Worm (Caenorhabditis elegans) whole organism, L4 larva: ENCODE data around the gene svop-1.

Source experiments
- F37D6.2 ChIP-seq: sonication (generic microtip); optimal IDR thresholded peaks from 2 replicates; lab custom pipeline; 2016; ENCODE audit warnings: mild to moderate bottlenecking, missing genetic modification characterization, missing compliant biosample characterization
- F49E8.2 ChIP-seq: sonication (generic microtip); optimal IDR thresholded peaks from 2 replicates; lab custom pipeline; 2016; ENCODE audit warnings: missing compliant biosample characterization, mild to moderate bottlenecking, missing genetic modification characterization, borderline replicate concordance
- Y105C5A.15 ChIP-seq: fragments of 200-800 bp; sonication (Bioruptor generic); IDR thresholded peaks from 2 replicates; pipeline ENCODE4 v1.3.6; 2022; ENCODE audit warnings: missing genetic modification characterization, missing compliant biosample characterization
- Y48G9A.11 ChIP-seq: fragments of 200-800 bp; sonication (Bioruptor generic); IDR thresholded peaks from 2 replicates; pipeline ENCODE4 v1.3.6; 2022; ENCODE audit warnings: missing genetic modification reagents, missing genetic modification characterization, missing compliant biosample characterization
- ZK337.2 ChIP-seq: fragments of 200-800 bp; sonication (Bioruptor generic); IDR thresholded peaks from 2 replicates; pipeline ENCODE4 v1.3.6; 2022; ENCODE audit warnings: missing genetic modification reagents, missing genetic modification characterization, missing compliant biosample characterization
- aha-1 ChIP-seq: fragments of 150-350 bp; peaks from one replicate; lab custom pipeline; 2014; ENCODE audit warnings: missing biosample characterization, missing genetic modification characterization
- ama-1 ChIP-seq: fragments of 150-350 bp; optimal IDR thresholded peaks from 2 replicates; lab custom pipeline; 2014; ENCODE audit warnings: inconsistent platforms, mixed read lengths
- arid-1 ChIP-seq: fragments of 200-800 bp; sonication (Bioruptor generic); conservative IDR thresholded peaks from 2 replicates; pipeline ENCODE4 v1.3.6; 2022; ENCODE audit warnings: missing genetic modification reagents, missing genetic modification characterization, missing compliant biosample characterization
- daf-16 ChIP-seq, 3 experiments: sonication (generic microtip); optimal IDR thresholded peaks; 2 replicates each; lab custom pipeline; 2016 to 2017; ENCODE audit warnings: missing genetic modification characterization in 3 of 3, missing genetic modification reagents in 3 of 3, mild to moderate bottlenecking in 2 of 3, missing compliant biosample characterization in 2 of 3, missing biosample characterization in 1 of 3, moderate library complexity in 1 of 3
- daf-19 ChIP-seq: fragments of 200-800 bp; sonication (Bioruptor generic); conservative IDR thresholded peaks from 2 replicates; pipeline ENCODE4 v1.3.6; 2022; ENCODE audit warnings: missing genetic modification characterization, missing compliant biosample characterization
- daf-8 ChIP-seq: fragments of 200-800 bp; sonication (Bioruptor generic); IDR thresholded peaks from 2 replicates; pipeline ENCODE4 v1.3.6; 2022; ENCODE audit warnings: missing genetic modification characterization, missing compliant biosample characterization
- dmd-6 ChIP-seq: fragments of 200-800 bp; sonication (Bioruptor generic); IDR thresholded peaks from 2 replicates; pipeline ENCODE4 v1.3.6; 2022; ENCODE audit warnings: missing genetic modification reagents, missing genetic modification characterization, missing compliant biosample characterization
- dmd-8 ChIP-seq: fragments of 200-800 bp; sonication (Bioruptor generic); IDR thresholded peaks from 2 replicates; pipeline ENCODE4 v1.3.6; 2022; ENCODE audit warnings: missing genetic modification characterization, missing compliant biosample characterization
- dpl-1 ChIP-seq: fragments of 150-350 bp; optimal IDR thresholded peaks from 2 replicates; lab custom pipeline; 2014; ENCODE audit warnings: missing biosample characterization, missing genetic modification reagents, missing genetic modification characterization
- dve-1 ChIP-seq: sonication (generic microtip); optimal IDR thresholded peaks from 2 replicates; lab custom pipeline; 2017; ENCODE audit warnings: antibody characterized with exemption, mild to moderate bottlenecking, missing genetic modification characterization, missing compliant biosample characterization; ENCODE audit not compliant: insufficient read depth
- hif-1 ChIP-seq, 2 experiments: sonication (generic microtip); optimal IDR thresholded peaks; 2 replicates each; lab custom pipeline; 2016 to 2017; ENCODE audit warnings: missing compliant biosample characterization in 2 of 2, missing genetic modification characterization in 2 of 2, missing genetic modification reagents in 2 of 2, missing genotype in 2 of 2, mild to moderate bottlenecking in 1 of 2
- hlh-11 ChIP-seq: fragments of 200-800 bp; sonication (Bioruptor generic); optimal IDR thresholded peaks from 2 replicates; lab custom pipeline; 2018; ENCODE audit warnings: mild to moderate bottlenecking, missing genetic modification characterization, missing compliant biosample characterization
- hmg-1.1 ChIP-seq: fragments of 200-800 bp; sonication (Bioruptor generic); IDR thresholded peaks from 2 replicates; pipeline ENCODE4 v1.3.6; 2022; ENCODE audit warnings: missing genetic modification reagents, missing genetic modification characterization, missing compliant biosample characterization
- lim-7 ChIP-seq: fragments of 200-800 bp; sonication (Bioruptor generic); IDR thresholded peaks from 2 replicates; pipeline ENCODE4 v1.3.6; 2022; ENCODE audit warnings: missing genetic modification characterization, missing compliant biosample characterization
- lin-13 ChIP-seq: fragments of 150-350 bp; optimal IDR thresholded peaks from 2 replicates; lab custom pipeline; 2014; ENCODE audit warnings: missing biosample characterization, missing genetic modification reagents, missing genetic modification characterization
- lin-38 ChIP-seq: fragments of 200-800 bp; sonication (Bioruptor generic); IDR thresholded peaks from 2 replicates; pipeline ENCODE4 v1.3.6; 2022; ENCODE audit warnings: missing genetic modification reagents, missing genetic modification characterization, missing compliant biosample characterization
- lin-39 ChIP-seq: fragments of 150-350 bp; optimal IDR thresholded peaks from 2 replicates; lab custom pipeline; 2014; ENCODE audit warnings: missing biosample characterization, missing genetic modification reagents, missing genetic modification characterization
- lir-3 ChIP-seq: sonication (generic microtip); optimal IDR thresholded peaks from 2 replicates; lab custom pipeline; 2016; ENCODE audit warnings: mild to moderate bottlenecking, missing genetic modification characterization, missing compliant biosample characterization
- madf-5 ChIP-seq, 2 experiments: fragments of 200-800 bp; sonication (Bioruptor generic); IDR thresholded peaks; 2 replicates each; pipeline ENCODE4 v1.3.6; 2022; ENCODE audit warnings: missing compliant biosample characterization in 2 of 2, missing genetic modification characterization in 2 of 2
- mes-2 ChIP-seq: sonication (generic microtip); optimal IDR thresholded peaks from 2 replicates; lab custom pipeline; 2016; ENCODE audit warnings: missing genotype, mild to moderate bottlenecking, missing genetic modification characterization, missing compliant biosample characterization; ENCODE audit not compliant: poor library complexity, severe bottlenecking
- mxl-3 ChIP-seq: fragments of 200-800 bp; sonication (Bioruptor generic); optimal IDR thresholded peaks from 2 replicates; lab custom pipeline; 2018; ENCODE audit warnings: mild to moderate bottlenecking, missing genetic modification characterization, missing compliant biosample characterization
- nhr-28 ChIP-seq: fragments of 150-350 bp; optimal IDR thresholded peaks from 2 replicates; lab custom pipeline; 2014; ENCODE audit warnings: missing biosample characterization, missing genetic modification characterization
- nhr-48 ChIP-seq: sonication (generic microtip); optimal IDR thresholded peaks from 2 replicates; lab custom pipeline; 2016; ENCODE audit warnings: mild to moderate bottlenecking, missing genetic modification characterization, missing compliant biosample characterization
- saeg-2 ChIP-seq: fragments of 200-800 bp; sonication (Bioruptor generic); IDR thresholded peaks from 2 replicates; pipeline ENCODE4 v1.3.6; 2022; ENCODE audit warnings: missing genetic modification reagents, missing genetic modification characterization, missing compliant biosample characterization
- snpc-1.2 ChIP-seq: fragments of 200-800 bp; sonication (Bioruptor generic); IDR thresholded peaks from 2 replicates; pipeline ENCODE4 v1.3.6; 2022; ENCODE audit warnings: missing genetic modification reagents, missing genetic modification characterization, missing compliant biosample characterization
- snpc-4 ChIP-seq: fragments of 150-350 bp; optimal IDR thresholded peaks from 2 replicates; lab custom pipeline; 2014; ENCODE audit warnings: missing biosample characterization, missing genetic modification characterization
- tag-97 ChIP-seq: fragments of 200-800 bp; sonication (Bioruptor generic); IDR thresholded peaks from 2 replicates; pipeline ENCODE4 v1.3.6; 2022; ENCODE audit warnings: missing genetic modification characterization, missing compliant biosample characterization
- tra-1 ChIP-seq: fragments of 200-800 bp; sonication (Bioruptor generic); IDR thresholded peaks from 2 replicates; pipeline ENCODE4 v1.3.6; 2022; ENCODE audit warnings: missing genetic modification reagents, missing genetic modification characterization, missing compliant biosample characterization
- unc-130 ChIP-seq: sonication (generic microtip); optimal IDR thresholded peaks from 2 replicates; lab custom pipeline; 2016; ENCODE audit warnings: missing genetic modification reagents, missing genetic modification characterization, missing compliant biosample characterization
- unc-62 ChIP-seq, 3 experiments: fragments of 150-350 bp in 1 of 3; sonication (generic microtip); optimal IDR thresholded peaks in 2 of 3; peaks in 1 of 3; 1 replicate in 1 of 3; 2 replicates in 2 of 3; lab custom pipeline; 2014 to 2017; ENCODE audit warnings: missing biosample characterization in 3 of 3, missing genetic modification characterization in 3 of 3, missing genetic modification reagents in 3 of 3, missing genotype in 1 of 3
- vab-7 ChIP-seq: fragments of 200-800 bp; sonication (Bioruptor generic); IDR thresholded peaks from 2 replicates; pipeline ENCODE4 v1.3.6; 2022; ENCODE audit warnings: missing genetic modification reagents, missing genetic modification characterization, missing compliant biosample characterization
- zip-2 ChIP-seq: fragments of 150-350 bp; optimal IDR thresholded peaks from 2 replicates; lab custom pipeline; 2014; ENCODE audit warnings: missing biosample characterization, missing genetic modification characterization
- ztf-7 ChIP-seq: fragments of 150-350 bp; optimal IDR thresholded peaks from 2 replicates; lab custom pipeline; 2014; ENCODE audit warnings: missing biosample characterization, missing genetic modification characterization

svop-1 gene

ce11 chrIII:8865294-8865766 lies 20.0 kb downstream of the svop-1 start (continued):
- TF ChIP-seq daf-19 (GFP tag; lab: Robert Waterston, UW) (no peak), lir-3 (tag; lab: Kevin White, UChicago) (peak; percentile 26), dmd-8 (GFP tag; lab: Robert Waterston, UW) (peak; percentile 75; the same call in 1 of the 2 replicates), nhr-28 (peak; percentile 81)

DNA sequence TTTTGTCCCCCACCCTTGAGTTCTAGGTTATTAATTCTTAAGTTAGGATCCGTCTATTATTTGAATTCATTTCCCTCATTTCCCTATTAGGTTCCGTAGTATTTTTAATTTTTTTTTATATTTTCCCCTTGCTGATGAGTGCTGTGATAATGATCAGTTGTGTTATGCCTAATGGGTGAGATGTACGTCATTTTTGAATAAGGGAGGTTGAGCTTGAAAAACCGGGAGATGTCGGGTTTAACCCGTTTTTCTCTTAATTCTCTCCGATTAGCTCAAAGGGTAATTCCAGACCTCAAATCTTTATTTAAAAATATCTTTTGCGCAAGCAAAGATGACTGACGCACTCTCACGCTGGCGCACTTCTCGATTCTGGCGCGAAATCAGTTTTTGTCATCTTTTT lies 24.5 kb downstream of the svop-1 start:
- TF ChIP-seq arid-1: peak; percentile 56
- 0 out of 2 replicates have a peak, but pooled peaks have one; percentile 26 for TF ChIP-seq snpc-1.2 (GFP tag; lab: Robert Waterston, UW)
- TF ChIP-seq Y105C5A.15 (GFP tag; lab: Robert Waterston, UW): peak; percentile 53; the same call in 1 of the 2 replicates
- TF ChIP-seq lim-7 (GFP tag; lab: Robert Waterston, UW): 0 out of 2 replicates have a peak, but pooled peaks have one; percentile 22
- peak; percentile 59 for TF ChIP-seq lin-38 (GFP tag; lab: Robert Waterston, UW)
- peak; percentile 74 for TF ChIP-seq Y48G9A.11
- 0 out of 4 replicates have a peak, but pooled peaks have one; percentile 52 to 73 for TF ChIP-seq madf-5 (GFP tag; IDR thresholded peaks at IDR 0.05; lab: Robert Waterston, UW)

ce11 chrIII:8858482-8858881 lies 26.8 kb downstream of the svop-1 start:
- TF ChIP-seq hlh-11 (tag; lab: Kevin White, UChicago) (peak; percentile 32), daf-16 (GFP tag; optimal IDR thresholded peaks at IDR 0.05; lab: Kevin White, UChicago) (no peak), daf-16 (tag; optimal IDR thresholded peaks at IDR 0.05; lab: Kevin White, UChicago) (no peak), dmd-6 (GFP tag; lab: Robert Waterston, UW) (peak; percentile 63)
- TF ChIP-seq, all 104 proteins: peak for 2

DNA sequence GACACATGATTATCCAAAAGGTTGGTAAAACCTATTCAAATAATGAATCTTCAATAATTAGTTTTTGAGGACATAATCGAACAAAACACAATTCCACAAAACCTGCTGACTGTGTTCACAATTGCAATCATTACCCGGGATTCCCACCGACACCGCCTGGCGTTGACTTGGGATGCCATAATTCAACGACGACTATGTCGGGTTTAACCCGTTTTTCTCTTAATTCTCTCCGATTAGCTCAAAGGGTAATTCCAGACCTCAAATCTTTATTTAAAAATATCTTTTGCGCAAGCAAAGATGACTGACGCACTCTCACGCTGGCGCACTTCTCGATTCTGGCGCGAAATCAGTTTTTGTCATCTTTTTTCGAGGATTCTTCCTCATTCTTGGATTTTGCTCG lies 32.9 kb downstream of the svop-1 start:
- TF ChIP-seq lin-38 (GFP tag; lab: Robert Waterston, UW): peak; percentile 37

- no peak for TF ChIP-seq ztf-7 (tag; lab: Kevin White, UChicago)
- TF ChIP-seq ama-1: no peak
- no peak for TF ChIP-seq saeg-2 (GFP tag; lab: Robert Waterston, UW)
- TF ChIP-seq nhr-48: no peak
- TF ChIP-seq aha-1 (tag; lab: Kevin White, UChicago): no peak
- no peak for TF ChIP-seq dmd-6 (GFP tag; lab: Robert Waterston, UW)
- no peak for TF ChIP-seq lin-39
- no peak for TF ChIP-seq hmg-1.1 (GFP tag; lab: Robert Waterston, UW)
- TF ChIP-seq daf-8 (GFP tag; lab: Robert Waterston, UW): no peak
- TF ChIP-seq snpc-4 (tag; lab: Kevin White, UChicago): no peak
- TF ChIP-seq F37D6.2 (tag; lab: Kevin White, UChicago): no peak
- TF ChIP-seq unc-62 (GFP tag; optimal IDR thresholded peaks at IDR 0.05 in 1 of 2; lab: Kevin White, UChicago): no peak
- no peak for TF ChIP-seq unc-62 (tag; optimal IDR thresholded peaks at IDR 0.05; lab: Kevin White, UChicago)
- TF ChIP-seq lin-13 (GFP tag; lab: Kevin White, UChicago): no peak
Observed at ce11 chrIII:8851961-8852360, 33.3 kb downstream of the svop-1 start, which contains the start of gene plg-1. TSS of gene plg-1 (plus strand) at chrIII:8852261.

- peak in 1 of 2 experiments; percentile 79 for TF ChIP-seq hif-1 (tag; optimal IDR thresholded peaks at IDR 0.05; lab: Kevin White, UChicago)
- no peak for TF ChIP-seq vab-7 (GFP tag; lab: Robert Waterston, UW)
- peak; percentile 52 for TF ChIP-seq lin-13 (GFP tag; lab: Kevin White, UChicago)
- TF ChIP-seq hlh-11 (tag; lab: Kevin White, UChicago): peak; percentile 28
- TF ChIP-seq nhr-28: peak; percentile 4
- peak; percentile 92 for TF ChIP-seq dpl-1 (GFP tag; lab: Kevin White, UChicago)
- peak; percentile 20 for TF ChIP-seq F49E8.2
- peak; percentile 13 for TF ChIP-seq mxl-3 (GFP tag; lab: Kevin White, UChicago)
- TF ChIP-seq dve-1 (tag; lab: Kevin White, UChicago): peak; percentile 6
- TF ChIP-seq lin-38 (GFP tag; lab: Robert Waterston, UW): peak; percentile 76
- TF ChIP-seq mes-2 (tag; lab: Kevin White, UChicago): peak; percentile 97
- peak; percentile 40; the same call in 1 of the 2 replicates for TF ChIP-seq ZK337.2
- TF ChIP-seq zip-2 (tag; lab: Kevin White, UChicago): no peak
- 0 out of 2 replicates have a peak, but pooled peaks have one; percentile 27 for TF ChIP-seq tag-97 (GFP tag; lab: Robert Waterston, UW)
- peak; percentile 41; the same call in 1 of the 2 replicates for TF ChIP-seq dmd-6 (GFP tag; lab: Robert Waterston, UW)
- TF ChIP-seq tra-1: 0 out of 2 replicates have a peak, but pooled peaks have one; percentile 27
- TF ChIP-seq hmg-1.1 (GFP tag; lab: Robert Waterston, UW): peak; percentile 65
- no peak for TF ChIP-seq lir-3 (tag; lab: Kevin White, UChicago)
- peak; percentile 81 for TF ChIP-seq unc-130 (GFP tag; lab: Kevin White, UChicago)
Observed at ce11 chrIII:8850482-8851047, 34.7 kb downstream of the svop-1 start, which contains the start of gene F44E2.9. TSS of gene F44E2.9 (minus strand) at chrIII:8850532.
